Worm (Caenorhabditis elegans) whole organism, early embryonic: ENCODE data around the gene nspc-17.

ENCODE experiments used
- aly-1 ChIP-seq: sonication (generic microtip); optimal IDR thresholded peaks from 2 replicates; lab custom pipeline; 2016; ENCODE audit warnings: missing genetic modification characterization, missing compliant biosample characterization
- ama-1 ChIP-seq: fragments of 150-350 bp; optimal IDR thresholded peaks from 2 replicates; lab custom pipeline; 2014
- ceh-36 ChIP-seq: sonication (generic microtip); optimal IDR thresholded peaks from 2 replicates; lab custom pipeline; 2016; ENCODE audit warnings: missing genetic modification characterization, inconsistent platforms, missing compliant biosample characterization
- hmg-4 ChIP-seq: fragments of 200-800 bp; sonication (Bioruptor generic); optimal IDR thresholded peaks from 2 replicates; lab custom pipeline; 2018; ENCODE audit warnings: mild to moderate bottlenecking, missing genetic modification characterization, missing compliant biosample characterization
- pes-1 ChIP-seq: fragments of 200-800 bp; sonication (Bioruptor generic); IDR thresholded peaks from 2 replicates; pipeline ENCODE4 v1.3.6; 2022; ENCODE audit warnings: missing genetic modification reagents, missing genetic modification characterization, missing compliant biosample characterization
- tbx-37 ChIP-seq: fragments of 200-800 bp; sonication (Bioruptor generic); conservative IDR thresholded peaks from 2 replicates; pipeline ENCODE4 v1.3.6; 2022; ENCODE audit warnings: missing genetic modification reagents, missing genetic modification characterization, missing compliant biosample characterization

DNA sequence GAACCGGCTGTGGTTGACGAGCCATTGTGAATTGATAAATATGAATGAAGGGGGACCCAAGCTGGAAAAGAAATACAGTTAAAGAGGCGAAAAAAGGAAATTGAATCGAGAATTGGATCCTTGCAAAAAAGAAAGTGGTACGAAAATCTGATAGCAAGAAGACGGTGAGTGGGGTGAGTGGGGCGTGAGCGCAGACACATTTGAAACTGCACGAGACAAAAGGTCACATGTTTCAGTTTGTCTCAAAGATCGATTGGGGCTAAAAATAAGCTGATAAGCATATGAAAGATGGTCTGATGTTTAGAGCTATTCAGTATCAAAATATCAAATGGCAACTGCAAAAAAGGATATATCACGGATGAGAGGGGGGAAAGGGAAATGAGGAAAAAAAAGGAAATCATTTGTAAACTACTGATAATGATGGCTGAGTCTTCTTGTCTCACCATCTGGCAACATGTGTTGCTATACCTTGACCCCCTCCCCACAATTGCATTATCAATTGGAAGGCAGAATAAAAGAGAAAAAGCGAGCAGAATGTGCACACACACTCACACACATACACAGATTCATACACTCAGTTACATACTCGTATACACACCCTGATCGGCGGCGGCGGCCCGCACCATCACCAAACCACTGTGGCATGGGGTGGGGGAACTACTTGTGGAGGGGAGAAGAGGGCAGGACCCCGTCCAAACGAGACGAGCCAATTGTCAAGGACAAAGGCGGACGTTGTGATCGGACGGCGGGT is 21.0 kb downstream of the nspc-17 start, which contains the start of gene M163.1:
- TF ChIP-seq hmg-4 (GFP tag; lab: Kevin White, UChicago), result peak; percentile 87
- no peak for TF ChIP-seq ceh-36 (tag; lab: Kevin White, UChicago)
- no peak for TF ChIP-seq ama-1 (lab: Kevin White, UChicago)
- 0 out of 2 replicates have a peak, but pooled peaks have one; percentile 13 for TF ChIP-seq pes-1
- no peak for TF ChIP-seq aly-1 (tag; lab: Kevin White, UChicago)
- TF ChIP-seq tbx-37 (GFP tag; lab: Robert Waterston, UW), result no peak
